Worm (Caenorhabditis elegans) whole organism, mixed stage, embryonic: ENCODE measurements around the gene yap-1.

Experiments
- M03D4.4 ChIP-seq: sonication (generic microtip); optimal IDR thresholded peaks from 2 replicates; lab custom pipeline; 2017; ENCODE audit warnings: mild to moderate bottlenecking, missing genetic modification characterization, missing compliant biosample characterization
- blmp-1 ChIP-seq: fragments of 150-350 bp; optimal IDR thresholded peaks from 2 replicates; lab custom pipeline; 2014; ENCODE audit warnings: missing biosample characterization, missing genetic modification characterization
- ceh-39 ChIP-seq: fragments of 150-350 bp; optimal IDR thresholded peaks from 2 replicates; lab custom pipeline; 2014; ENCODE audit warnings: missing biosample characterization, missing genetic modification characterization
- ceh-43 ChIP-seq: fragments of 200-800 bp; sonication (Bioruptor generic); optimal IDR thresholded peaks from 2 replicates; lab custom pipeline; 2018; ENCODE audit warnings: mild to moderate bottlenecking, missing genetic modification characterization, moderate library complexity, missing compliant biosample characterization
- ceh-83 ChIP-seq: fragments of 200-800 bp; sonication (Bioruptor generic); optimal IDR thresholded peaks from 2 replicates; lab custom pipeline; 2018; ENCODE audit warnings: mild to moderate bottlenecking, missing genetic modification characterization, missing compliant biosample characterization
- cnd-1 ChIP-seq: fragments of 200-800 bp; sonication (Bioruptor generic); optimal IDR thresholded peaks from 2 replicates; lab custom pipeline; 2018; ENCODE audit warnings: mild to moderate bottlenecking, missing genetic modification characterization, missing compliant biosample characterization
- drap-1 ChIP-seq: fragments of 200-800 bp; sonication (Bioruptor generic); optimal IDR thresholded peaks from 3 replicates; lab custom pipeline; 2018; ENCODE audit warnings: mild to moderate bottlenecking, missing genetic modification characterization, missing compliant biosample characterization
- elt-3 ChIP-seq: fragments of 150-350 bp; optimal IDR thresholded peaks from 2 replicates; lab custom pipeline; 2014; ENCODE audit warnings: missing biosample characterization, missing genetic modification characterization
- ham-2 ChIP-seq: fragments of 200-800 bp; sonication (Bioruptor generic); optimal IDR thresholded peaks from 2 replicates; lab custom pipeline; 2018; ENCODE audit warnings: mild to moderate bottlenecking, missing genetic modification characterization, missing compliant biosample characterization
- lin-13 ChIP-seq: fragments of 150-350 bp; optimal IDR thresholded peaks from 2 replicates; lab custom pipeline; 2014; ENCODE audit warnings: missing biosample characterization, missing genetic modification characterization
- lin-32 ChIP-seq: fragments of 200-800 bp; sonication (Bioruptor generic); optimal IDR thresholded peaks from 2 replicates; lab custom pipeline; 2018; ENCODE audit warnings: mild to moderate bottlenecking, missing genetic modification characterization, missing compliant biosample characterization
- lsy-2 ChIP-seq: fragments of 150-350 bp; optimal IDR thresholded peaks from 2 replicates; lab custom pipeline; 2014; ENCODE audit warnings: missing biosample characterization, missing genetic modification characterization
- mab-5 ChIP-seq: fragments of 150-350 bp; optimal IDR thresholded peaks from 2 replicates; lab custom pipeline; 2014; ENCODE audit warnings: missing biosample characterization, missing genetic modification characterization
- mep-1 ChIP-seq: fragments of 150-350 bp; optimal IDR thresholded peaks from 2 replicates; lab custom pipeline; 2017; ENCODE audit warnings: missing biosample characterization, missing genetic modification reagents, missing genetic modification characterization, inconsistent platforms
- mls-2 ChIP-seq: sonication (generic microtip); optimal IDR thresholded peaks from 2 replicates; lab custom pipeline; 2016; ENCODE audit warnings: mild to moderate bottlenecking, missing genetic modification characterization, moderate library complexity, missing compliant biosample characterization
- nhr-12 ChIP-seq: fragments of 150-350 bp; optimal IDR thresholded peaks from 2 replicates; lab custom pipeline; 2014; ENCODE audit warnings: missing biosample characterization, missing genetic modification characterization
- nhr-2 ChIP-seq: fragments of 150-350 bp; optimal IDR thresholded peaks from 2 replicates; lab custom pipeline; 2014; ENCODE audit warnings: missing biosample characterization, missing genetic modification characterization
- nhr-76 ChIP-seq: sonication (generic microtip); optimal IDR thresholded peaks from 2 replicates; lab custom pipeline; 2017; ENCODE audit warnings: missing biosample characterization, missing genetic modification characterization
- pha-4 ChIP-seq: fragments of 150-350 bp; optimal IDR thresholded peaks from 2 replicates; lab custom pipeline; 2018; ENCODE audit warnings: missing biosample characterization, missing genetic modification reagents, missing genetic modification characterization
- sem-2 ChIP-seq: fragments of 200-800 bp; sonication (Bioruptor generic); optimal IDR thresholded peaks from 2 replicates; lab custom pipeline; 2018; ENCODE audit warnings: mild to moderate bottlenecking, missing genetic modification characterization, missing compliant biosample characterization
- snpc-4 ChIP-seq: fragments of 150-350 bp; optimal IDR thresholded peaks from 2 replicates; lab custom pipeline; 2014; ENCODE audit warnings: missing biosample characterization, missing genetic modification characterization
- sptf-1 ChIP-seq: sonication (generic microtip); optimal IDR thresholded peaks from 2 replicates; lab custom pipeline; 2017; ENCODE audit warnings: mild to moderate bottlenecking, missing genetic modification characterization, moderate library complexity, missing compliant biosample characterization
- tbx-8 ChIP-seq: fragments of 200-800 bp; sonication (Bioruptor generic); optimal IDR thresholded peaks from 2 replicates; lab custom pipeline; 2018; ENCODE audit warnings: mild to moderate bottlenecking, missing genetic modification characterization, moderate library complexity, missing compliant biosample characterization
- unc-120 ChIP-seq: sonication (generic microtip); optimal IDR thresholded peaks from 2 replicates; lab custom pipeline; 2017; ENCODE audit warnings: missing genetic modification characterization, missing compliant biosample characterization; ENCODE audit not compliant: poor library complexity, severe bottlenecking
- unc-39 ChIP-seq: fragments of 150-350 bp; optimal IDR thresholded peaks from 2 replicates; lab custom pipeline; 2014; ENCODE audit warnings: missing biosample characterization, missing genetic modification characterization
- unc-62 ChIP-seq: fragments of 150-350 bp; optimal IDR thresholded peaks from 2 replicates; lab custom pipeline; 2014; ENCODE audit warnings: missing biosample characterization, missing genetic modification reagents, missing genetic modification characterization
- zip-8 ChIP-seq: fragments of 150-350 bp; optimal IDR thresholded peaks from 2 replicates; lab custom pipeline; 2014; ENCODE audit warnings: missing biosample characterization, missing genetic modification characterization
- ztf-11 ChIP-seq: fragments of 150-350 bp; optimal IDR thresholded peaks from 2 replicates; lab custom pipeline; 2014; ENCODE audit warnings: missing biosample characterization, missing genetic modification characterization

yap-1 gene

DNA sequence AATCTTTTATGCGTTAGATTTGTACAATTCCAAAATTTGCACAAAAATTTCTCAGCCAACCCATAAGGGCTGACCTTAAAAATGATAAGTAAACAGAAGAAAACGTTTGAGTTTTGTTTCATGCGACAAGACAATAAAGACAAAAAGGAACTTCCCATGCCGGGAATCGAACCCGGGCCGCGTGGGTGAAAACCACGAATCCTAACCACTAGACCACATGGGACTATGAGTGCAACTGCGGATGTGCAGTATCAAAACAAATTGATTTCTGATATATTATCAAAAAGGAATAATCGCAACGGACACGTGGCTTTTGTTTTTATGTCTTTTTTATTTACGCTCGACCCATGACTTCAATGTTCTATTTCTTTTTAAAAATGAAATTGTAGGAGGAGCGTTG lies 24.9 kb upstream of the yap-1 start:
- TF ChIP-seq mep-1 (tag; lab: Kevin White, UChicago) (no peak), mab-5 (tag; lab: Kevin White, UChicago) (no peak), elt-3 (tag; lab: Kevin White, UChicago) (no peak), nhr-2 (tag; lab: Kevin White, UChicago) (no peak), nhr-12 (tag; lab: Kevin White, UChicago) (no peak), zip-8 (tag; lab: Kevin White, UChicago) (no peak), pha-4 (tag; lab: Kevin White, UChicago) (no peak), cnd-1 (tag; lab: Kevin White, UChicago) (no peak), nhr-76 (no peak), M03D4.4 (tag; lab: Kevin White, UChicago) (no peak), snpc-4 (tag; lab: Kevin White, UChicago) (no peak), unc-62 (GFP tag; lab: Kevin White, UChicago) (no peak), drap-1 (GFP tag; lab: Kevin White, UChicago) (no peak), unc-120 (tag; lab: Kevin White, UChicago) (no peak)

DNA sequence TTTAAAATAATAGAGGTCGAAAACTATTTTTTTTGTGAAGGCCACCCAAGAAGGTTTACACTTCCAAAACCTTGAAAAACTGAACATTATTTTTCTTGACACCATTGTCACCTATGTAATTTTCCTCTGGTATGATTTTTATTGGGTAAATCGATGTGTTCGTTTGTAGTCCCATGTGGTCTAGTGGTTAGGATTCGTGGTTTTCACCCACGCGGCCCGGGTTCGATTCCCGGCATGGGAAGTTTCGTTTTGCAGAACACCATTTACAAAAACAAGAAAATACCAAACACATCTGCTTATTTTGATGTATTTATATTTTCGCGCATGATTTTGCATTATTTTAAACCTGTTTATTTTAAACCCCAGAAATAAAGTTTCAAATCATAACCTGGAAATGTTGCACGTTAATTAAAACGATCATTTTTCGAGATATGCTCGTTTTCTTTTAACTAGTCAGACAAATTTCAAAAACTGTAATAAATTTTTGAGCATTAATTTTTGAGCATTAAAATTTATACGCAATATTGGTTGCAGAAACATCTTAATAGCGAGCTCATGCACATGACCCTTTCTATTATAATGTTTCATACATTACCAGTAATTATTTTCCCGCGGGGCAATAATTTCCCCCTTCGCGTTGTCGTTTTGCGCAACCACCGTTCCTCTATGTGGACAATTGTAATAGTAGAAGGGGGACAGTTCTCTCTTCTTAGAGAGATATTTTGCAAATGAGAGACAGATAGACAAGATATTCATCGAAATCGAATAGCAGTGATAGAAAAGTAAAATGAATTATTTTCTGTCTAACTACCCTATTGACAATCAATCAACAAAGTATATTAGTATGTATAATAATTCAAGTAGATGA lies 24.1 kb upstream of the yap-1 start:
- TF ChIP-seq ham-2 (no peak), zip-8 (tag; lab: Kevin White, UChicago) (peak; percentile 55), nhr-76 (no peak), drap-1 (GFP tag; lab: Kevin White, UChicago) (no peak)

DNA sequence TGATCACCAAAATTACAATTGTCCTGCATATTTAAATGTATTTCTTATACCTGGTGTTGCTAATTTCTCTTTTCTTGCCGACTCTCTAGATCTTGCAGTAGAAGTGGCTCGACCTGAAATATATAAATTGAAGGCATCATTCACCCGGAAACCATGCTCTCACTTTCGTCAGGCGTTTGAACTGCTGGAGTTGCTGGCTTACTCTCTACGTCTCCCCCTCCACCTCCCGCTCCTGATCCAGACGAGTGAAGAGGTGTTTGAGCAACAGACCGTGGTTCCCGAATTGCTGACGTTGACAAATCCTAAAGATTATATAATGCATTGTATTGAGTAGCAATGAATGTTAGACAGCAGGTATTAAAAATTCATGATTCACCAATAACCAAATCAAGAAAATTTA lies 21.5 kb upstream of the yap-1 start:
- TF ChIP-seq lin-13: no peak
- TF ChIP-seq ceh-43 (GFP tag; lab: Kevin White, UChicago): no peak
- no peak for TF ChIP-seq ztf-11 (tag; lab: Kevin White, UChicago)
- no peak for TF ChIP-seq unc-62 (GFP tag; lab: Kevin White, UChicago)
- TF ChIP-seq ceh-83 (GFP tag; lab: Kevin White, UChicago): no peak
- TF ChIP-seq mls-2 (tag; lab: Kevin White, UChicago): no peak
- TF ChIP-seq mep-1 (tag; lab: Kevin White, UChicago): no peak
- TF ChIP-seq drap-1 (GFP tag; lab: Kevin White, UChicago): no peak
- no peak for TF ChIP-seq snpc-4 (tag; lab: Kevin White, UChicago)
- no peak for TF ChIP-seq lin-32 (GFP tag; lab: Kevin White, UChicago)
- TF ChIP-seq lsy-2 (tag; lab: Kevin White, UChicago): no peak
- TF ChIP-seq ceh-39 (tag; lab: Kevin White, UChicago): no peak
- no peak for TF ChIP-seq nhr-76
- no peak for TF ChIP-seq mab-5 (tag; lab: Kevin White, UChicago)
- no peak for TF ChIP-seq tbx-8
- TF ChIP-seq ham-2: no peak
- no peak for TF ChIP-seq sptf-1 (tag; lab: Kevin White, UChicago)
- TF ChIP-seq unc-39: no peak
- TF ChIP-seq sem-2 (GFP tag; lab: Kevin White, UChicago): no peak
- TF ChIP-seq blmp-1 (tag; lab: Kevin White, UChicago): no peak
- TF ChIP-seq, all 35 proteins: peak for 0

ce11 chrX:10674199-10674598 lies 17.5 kb upstream of the yap-1 start, which contains the start of gene F13E6.2:
TSS of gene F13E6.2 (minus strand) at chrX:10674299.
- no peak for TF ChIP-seq mls-2 (tag; lab: Kevin White, UChicago)
- TF ChIP-seq nhr-76: no peak
- TF ChIP-seq zip-8 (tag; lab: Kevin White, UChicago): no peak
- TF ChIP-seq unc-120 (tag; lab: Kevin White, UChicago): no peak
- no peak for TF ChIP-seq mab-5 (tag; lab: Kevin White, UChicago)
- no peak for TF ChIP-seq ceh-43 (GFP tag; lab: Kevin White, UChicago)

ce11 chrX:10675376-10675775 lies 16.4 kb upstream of the yap-1 start:
- TF ChIP-seq nhr-2 (tag; lab: Kevin White, UChicago) (no peak), lin-13 (no peak)

DNA sequence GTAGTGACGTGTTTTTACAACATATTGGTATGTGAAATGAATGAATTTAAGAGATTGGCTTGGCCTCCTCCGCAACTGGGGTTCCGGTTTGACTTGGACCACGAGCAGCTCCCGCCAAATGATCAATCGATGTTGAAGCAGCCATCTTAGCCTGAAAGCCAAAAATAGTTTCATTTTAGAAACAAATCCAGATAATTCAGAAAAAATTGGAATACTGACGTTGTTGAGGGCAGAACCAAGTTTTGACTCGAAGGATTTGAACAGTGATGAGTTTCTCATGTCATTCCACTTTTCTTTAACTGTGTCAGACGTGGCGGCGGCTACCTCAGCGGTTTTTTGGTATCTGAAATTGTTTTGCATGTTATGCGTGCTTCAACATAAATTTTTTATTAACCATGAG lies 15.8 kb upstream of the yap-1 start:
- TF ChIP-seq unc-39 (no peak), sptf-1 (tag; lab: Kevin White, UChicago) (no peak), blmp-1 (tag; lab: Kevin White, UChicago) (no peak), unc-120 (tag; lab: Kevin White, UChicago) (no peak), tbx-8 (no peak), mls-2 (tag; lab: Kevin White, UChicago) (no peak), lin-32 (GFP tag; lab: Kevin White, UChicago) (no peak)
